Fruit fly (Drosophila melanogaster) whole organism, wandering third instar larva: Measurements from ENCODE around the gene Muc26B.
A peak's percentile ranks its signal among the peaks of the same experiment; 100 is the strongest.

Source experiments
- Abd-B ChIP-seq: fragments of >200 bp; optimal IDR thresholded peaks from 2 replicates; lab custom pipeline; 2017; ENCODE audit warnings: missing biosample characterization, missing genetic modification characterization
- CG32264 ChIP-seq: fragments of 200-800 bp; sonication (Bioruptor generic); optimal IDR thresholded peaks from 2 replicates; lab custom pipeline; 2016; ENCODE audit warnings: missing biosample characterization, missing genetic modification characterization
- CG9705 ChIP-seq: fragments of 200-800 bp; sonication (Bioruptor generic); optimal IDR thresholded peaks from 2 replicates; lab custom pipeline; 2018; ENCODE audit warnings: missing biosample characterization, mild to moderate bottlenecking, missing genetic modification characterization
- CrebA ChIP-seq: fragments of 200-800 bp; sonication (Bioruptor generic); optimal IDR thresholded peaks from 2 replicates; lab custom pipeline; 2016; ENCODE audit warnings: missing biosample characterization, mild to moderate bottlenecking, missing genetic modification characterization, borderline replicate concordance
- Dfd ChIP-seq: fragments of >200 bp; optimal IDR thresholded peaks from 2 replicates; lab custom pipeline; 2017; ENCODE audit warnings: missing biosample characterization, missing genetic modification characterization
- Hr78 ChIP-seq: fragments of >200 bp; optimal IDR thresholded peaks from 2 replicates; lab custom pipeline; 2017; ENCODE audit warnings: missing biosample characterization, missing genetic modification characterization
- Hr83 ChIP-seq: fragments of 200-300 bp; sonication (Bioruptor generic); optimal IDR thresholded peaks from 2 replicates; lab custom pipeline; 2016; ENCODE audit warnings: missing biosample characterization, mild to moderate bottlenecking, missing genetic modification characterization, moderate library complexity; ENCODE audit not compliant: poor library complexity, severe bottlenecking
- Mio ChIP-seq: sonication (Bioruptor generic); optimal IDR thresholded peaks from 2 replicates; lab custom pipeline; 2016; ENCODE audit warnings: missing biosample characterization, missing genetic modification characterization
- Myc ChIP-seq: fragments of >200 bp; optimal IDR thresholded peaks from 2 replicates; lab custom pipeline; 2017
- OdsH ChIP-seq: fragments of 200-800 bp; sonication (Bioruptor generic); optimal IDR thresholded peaks from 2 replicates; lab custom pipeline; 2016; ENCODE audit warnings: missing biosample characterization, mild to moderate bottlenecking, missing genetic modification characterization
- Rel ChIP-seq, 2 experiments: fragments of 200-800 bp; sonication (Bioruptor generic) in 1 of 2; optimal IDR thresholded peaks; 2 replicates in 1 of 2; 3 replicates in 1 of 2; lab custom pipeline; 2016 to 2019; ENCODE audit warnings: mild to moderate bottlenecking in 2 of 2, missing biosample characterization in 2 of 2, missing genetic modification characterization in 2 of 2, moderate library complexity in 1 of 2
- Sp1 ChIP-seq: fragments of 200-800 bp; sonication (Bioruptor generic); optimal IDR thresholded peaks from 3 replicates; lab custom pipeline; 2019; ENCODE audit warnings: missing biosample characterization, mild to moderate bottlenecking, missing genetic modification characterization, moderate library complexity
- Vsx2 ChIP-seq: fragments of 200-300, 225-300 bp; sonication (Bioruptor generic); optimal IDR thresholded peaks from 2 replicates; lab custom pipeline; 2018; ENCODE audit warnings: missing biosample characterization, missing genetic modification characterization; ENCODE audit not compliant: partially characterized antibody
- br ChIP-seq: fragments of 200-800 bp; sonication (Bioruptor generic); optimal IDR thresholded peaks from 2 replicates; lab custom pipeline; 2016; ENCODE audit warnings: missing biosample characterization, missing genetic modification characterization
- dl ChIP-seq, 2 experiments: fragments of 175-275, 200-275 bp in 1 of 2; fragments of 200-275 bp in 1 of 2; sonication (Bioruptor generic); optimal IDR thresholded peaks; lab custom pipeline; 2018; ENCODE audit warnings: mild to moderate bottlenecking in 2 of 2, missing biosample characterization in 2 of 2, missing genetic modification characterization in 2 of 2, moderate library complexity in 2 of 2; ENCODE audit not compliant: partially characterized antibody in 2 of 2, insufficient read depth in 1 of 2
- dmrt93B ChIP-seq: fragments of 200-800 bp; sonication (Bioruptor generic); optimal IDR thresholded peaks from 2 replicates; lab custom pipeline; 2018; ENCODE audit warnings: missing biosample characterization, mild to moderate bottlenecking, missing genetic modification characterization
- ey ChIP-seq: fragments of 200-800 bp; sonication (Bioruptor generic); optimal IDR thresholded peaks from 2 replicates; lab custom pipeline; 2016; ENCODE audit warnings: missing biosample characterization, missing genetic modification characterization
- fru ChIP-seq: fragments of 200-800 bp; sonication (Bioruptor generic); optimal IDR thresholded peaks from 3 replicates; lab custom pipeline; 2016; ENCODE audit warnings: missing biosample characterization, mild to moderate bottlenecking, missing genetic modification characterization
- h ChIP-seq: fragments of 200-800 bp; sonication (Bioruptor generic); optimal IDR thresholded peaks from 3 replicates; lab custom pipeline; 2016; ENCODE audit warnings: missing biosample characterization, mild to moderate bottlenecking, missing genetic modification characterization
- jim ChIP-seq: fragments of 175-275, 200-325 bp; sonication (Bioruptor generic); optimal IDR thresholded peaks from 2 replicates; lab custom pipeline; 2016; ENCODE audit warnings: missing biosample characterization, mild to moderate bottlenecking, missing genetic modification characterization
- lola ChIP-seq: fragments of >200 bp; optimal IDR thresholded peaks from 2 replicates; lab custom pipeline; 2017; ENCODE audit warnings: missing biosample characterization, missing genetic modification characterization
- pan ChIP-seq: fragments of >200 bp; optimal IDR thresholded peaks from 2 replicates; lab custom pipeline; 2017
- psq ChIP-seq: fragments of 200-800 bp; sonication (Bioruptor generic); optimal IDR thresholded peaks from 3 replicates; lab custom pipeline; 2017; ENCODE audit warnings: missing biosample characterization, mild to moderate bottlenecking, missing genetic modification characterization, moderate library complexity
- rgr ChIP-seq: fragments of 200-800 bp; sonication (Bioruptor generic); optimal IDR thresholded peaks from 3 replicates; lab custom pipeline; 2016; ENCODE audit warnings: missing biosample characterization, mild to moderate bottlenecking, missing genetic modification characterization
- sv ChIP-seq: fragments of 200-800 bp; sonication (Bioruptor generic); optimal IDR thresholded peaks from 3 replicates; lab custom pipeline; 2016; ENCODE audit warnings: missing biosample characterization, missing genetic modification characterization
- tai ChIP-seq: sonication (Bioruptor generic); optimal IDR thresholded peaks from 2 replicates; lab custom pipeline; 2016; ENCODE audit warnings: missing biosample characterization, missing genetic modification characterization
- usp ChIP-seq: fragments of >200 bp; optimal IDR thresholded peaks from 2 replicates; lab custom pipeline; 2017; ENCODE audit warnings: missing biosample characterization, missing genetic modification characterization
- woc ChIP-seq: sonication (Bioruptor generic); optimal IDR thresholded peaks from 2 replicates; lab custom pipeline; 2016; ENCODE audit warnings: missing biosample characterization, mild to moderate bottlenecking, missing genetic modification characterization

Muc26B gene

DNA sequence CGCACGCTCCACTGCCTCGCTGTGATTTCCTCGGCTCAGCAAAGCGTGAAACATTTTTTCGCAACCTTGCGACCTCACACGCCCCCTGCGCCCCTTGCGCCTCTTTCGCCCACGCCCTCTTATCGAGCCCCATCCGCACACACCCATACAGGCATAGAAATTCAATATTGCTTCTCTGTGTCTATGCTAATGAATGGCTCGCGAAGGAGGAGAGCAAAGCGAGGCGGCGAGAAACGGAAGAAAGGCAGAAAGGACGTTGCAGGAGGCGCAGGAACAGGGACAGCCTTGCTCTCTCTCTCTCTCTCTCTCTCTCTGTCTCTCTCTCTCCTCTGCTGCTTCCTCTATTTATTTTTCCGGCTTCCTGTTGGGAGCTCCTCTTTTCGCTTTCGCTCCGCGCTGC, 34.6 kb downstream of the Muc26B start:
- TF ChIP-seq psq (GFP tag; lab: Kevin White, UChicago) (peak; percentile 30), woc (GFP tag; lab: Kevin White, UChicago) (no peak)

DNA sequence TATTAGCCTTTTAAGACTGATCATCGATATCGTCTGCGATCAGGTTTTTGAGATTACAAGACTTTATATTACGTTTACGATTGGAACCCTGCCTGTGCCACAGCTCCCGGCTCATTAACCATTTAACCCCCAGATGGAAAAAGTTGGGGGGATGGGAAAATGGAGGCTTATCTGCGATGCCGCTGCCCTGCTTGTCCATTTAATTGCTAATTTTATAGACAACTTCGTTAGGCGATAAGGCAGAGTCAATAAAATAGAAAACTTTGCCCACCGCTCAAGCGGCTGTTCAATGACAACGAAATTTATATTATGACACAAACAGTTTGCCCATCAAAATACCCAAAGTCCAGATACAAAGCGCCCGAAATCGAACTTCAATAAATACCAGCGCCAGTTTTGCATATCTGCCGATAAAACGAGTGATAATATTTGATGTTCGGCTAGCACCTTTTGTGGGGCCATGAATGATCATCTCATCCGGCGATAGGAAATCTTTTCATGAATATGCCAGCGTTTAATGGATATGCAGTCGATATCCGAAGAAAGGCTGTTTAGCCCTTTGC, 41.3 kb downstream of the Muc26B start:
- TF ChIP-seq dl (GFP tag; optimal IDR thresholded peaks at IDR 0.05; lab: Kevin White, UChicago; ENCODE audit: insufficient read depth in 1 of 2, partially characterized antibody in 2 of 2) (no peak), Vsx2 (GFP tag; lab: Kevin White, UChicago) (peak; percentile 29), ey (GFP tag; lab: Kevin White, UChicago) (no peak)

DNA sequence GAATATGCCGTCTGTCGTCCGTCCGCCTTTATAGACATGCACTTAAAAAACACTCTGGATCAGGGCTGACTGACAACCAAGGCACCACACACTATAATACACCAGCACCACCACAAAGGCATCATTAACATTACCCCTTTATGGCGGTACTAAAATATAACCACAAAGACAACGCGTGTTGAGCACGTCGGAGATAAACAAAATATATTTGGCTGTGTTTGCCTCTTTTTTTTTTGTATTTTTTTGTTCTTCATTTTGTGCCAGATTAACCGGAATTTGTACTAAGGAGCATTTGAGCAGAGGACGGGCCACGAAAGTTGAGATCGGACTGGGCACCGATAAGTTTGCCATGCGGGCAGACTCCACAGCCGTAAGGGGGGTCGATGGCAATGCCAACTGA, 42.3 kb downstream of the Muc26B start:
- TF ChIP-seq Dfd: no peak
- TF ChIP-seq CrebA: peak; percentile 18
- no peak for TF ChIP-seq usp (GFP tag; lab: Kevin White, UChicago)
- no peak for TF ChIP-seq ey (GFP tag; lab: Kevin White, UChicago)
- TF ChIP-seq sv (GFP tag; lab: Kevin White, UChicago): no peak
- TF ChIP-seq h (GFP tag; lab: Kevin White, UChicago): no peak
- peak; percentile 18 for TF ChIP-seq fru (GFP tag; lab: Kevin White, UChicago)
- no peak for TF ChIP-seq dl (GFP tag; optimal IDR thresholded peaks at IDR 0.05; lab: Kevin White, UChicago; ENCODE audit: insufficient read depth in 1 of 2, partially characterized antibody in 2 of 2)
- no peak for TF ChIP-seq br (GFP tag; lab: Kevin White, UChicago)
- TF ChIP-seq woc (GFP tag; lab: Kevin White, UChicago): no peak
- TF ChIP-seq Abd-B (GFP tag; lab: Kevin White, UChicago): no peak
- no peak for TF ChIP-seq CG9705
- TF ChIP-seq Hr83: no peak

DNA sequence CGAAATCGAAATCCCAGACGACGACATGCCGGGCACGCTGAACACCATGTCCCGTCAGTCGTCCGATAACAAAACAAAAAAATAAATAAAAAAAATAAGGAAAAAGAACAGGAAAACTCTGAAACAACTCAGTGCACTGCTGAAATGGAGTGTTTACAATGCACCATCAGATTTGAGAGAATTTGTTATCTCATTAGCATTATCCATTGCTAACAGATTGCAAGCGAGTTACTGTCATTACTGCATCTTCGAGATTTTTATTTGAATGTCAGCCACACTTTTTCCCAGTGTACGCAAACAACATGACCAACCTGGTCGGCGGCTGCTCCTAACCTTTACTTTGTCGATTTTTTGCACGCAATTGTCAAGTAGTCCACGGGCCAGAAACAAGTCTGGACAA, 46.0 kb downstream of the Muc26B start:
- no peak for TF ChIP-seq Hr83
- no peak for TF ChIP-seq Hr78 (GFP tag; lab: Kevin White, UChicago)
- TF ChIP-seq Abd-B (GFP tag; lab: Kevin White, UChicago): no peak
- TF ChIP-seq pan (lab: Kevin White, UChicago): no peak
- TF ChIP-seq h (GFP tag; lab: Kevin White, UChicago): peak; percentile 17
- no peak for TF ChIP-seq dmrt93B (GFP tag; lab: Kevin White, UChicago)
- no peak for TF ChIP-seq CG9705
- no peak for TF ChIP-seq Sp1 (GFP tag; lab: Kevin White, UChicago)
- TF ChIP-seq Myc (lab: Kevin White, UChicago): no peak
- TF ChIP-seq fru (GFP tag; lab: Kevin White, UChicago): peak; percentile 2
- TF ChIP-seq usp (GFP tag; lab: Kevin White, UChicago): no peak
- no peak for TF ChIP-seq Mio (GFP tag; lab: Kevin White, UChicago)
- TF ChIP-seq CG32264 (GFP tag; lab: Kevin White, UChicago): no peak
- TF ChIP-seq jim (GFP tag; lab: Kevin White, UChicago): no peak
- no peak for TF ChIP-seq ey (GFP tag; lab: Kevin White, UChicago)
- TF ChIP-seq rgr (GFP tag; lab: Kevin White, UChicago): peak; percentile 10

DNA sequence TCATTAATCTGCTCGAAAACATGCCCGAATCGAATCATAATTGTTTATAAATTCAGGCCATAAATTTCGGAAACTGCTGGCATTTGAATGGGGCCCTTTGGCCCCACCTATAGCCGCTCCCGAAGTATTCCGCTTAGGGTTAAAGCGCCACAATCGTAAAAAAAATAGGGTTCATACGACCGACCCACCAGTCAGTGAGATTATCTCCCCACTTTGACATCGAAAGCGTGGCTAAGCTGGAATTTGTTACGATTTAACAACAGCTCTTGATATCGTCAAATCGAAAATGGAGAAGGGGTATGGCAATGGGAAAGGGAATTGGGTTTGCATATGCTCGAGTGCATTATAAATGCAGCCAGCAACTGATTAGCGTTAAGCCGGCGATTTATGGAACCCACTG, 47.1 kb downstream of the Muc26B start:
- TF ChIP-seq woc (GFP tag; lab: Kevin White, UChicago) (no peak), OdsH (GFP tag; lab: Kevin White, UChicago) (no peak), CG9705 (no peak), usp (GFP tag; lab: Kevin White, UChicago) (no peak), br (GFP tag; lab: Kevin White, UChicago) (no peak), dl (GFP tag; optimal IDR thresholded peaks at IDR 0.05; lab: Kevin White, UChicago; ENCODE audit: insufficient read depth in 1 of 2, partially characterized antibody in 2 of 2) (no peak), Rel (GFP tag; optimal IDR thresholded peaks at IDR 0.05; lab: Kevin White, UChicago) (no peak), Rel (tag; optimal IDR thresholded peaks at IDR 0.05; lab: Kevin White, UChicago) (no peak)
- TF ChIP-seq, all 38 proteins: peak for 0

DNA sequence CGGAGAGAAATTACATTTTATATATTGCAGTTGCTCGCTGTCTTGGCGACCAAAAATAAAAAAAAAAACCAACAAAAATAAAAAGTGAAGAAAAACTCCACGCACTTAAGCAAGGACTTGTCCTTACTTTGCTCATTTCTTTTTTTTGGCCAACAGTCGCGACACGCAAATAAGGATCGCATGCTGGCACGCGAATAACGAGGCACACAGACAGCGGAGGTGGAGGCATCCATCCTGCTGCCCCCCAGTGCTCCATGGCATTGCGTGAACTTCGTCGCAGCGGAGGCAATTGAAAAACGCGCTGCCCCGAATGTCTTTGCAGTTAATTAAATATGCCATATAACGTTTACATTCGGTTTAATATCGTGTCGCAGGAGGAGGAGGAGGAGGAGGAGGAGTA, 47.8 kb downstream of the Muc26B start:
- TF ChIP-seq tai (no peak), Dfd (no peak), usp (GFP tag; lab: Kevin White, UChicago) (no peak), lola (GFP tag; lab: Kevin White, UChicago) (no peak), CG32264 (GFP tag; lab: Kevin White, UChicago) (no peak), Sp1 (GFP tag; lab: Kevin White, UChicago) (no peak), dmrt93B (GFP tag; lab: Kevin White, UChicago) (no peak), psq (GFP tag; lab: Kevin White, UChicago) (no peak)
